Worm (Caenorhabditis elegans) whole organism, L2 larva: Measurements from ENCODE around the gene F49H12.3.

Experiments used
- C34F6.9 ChIP-seq: fragments of 150-350 bp; optimal IDR thresholded peaks from 2 replicates; lab custom pipeline; 2014; ENCODE audit warnings: missing biosample characterization, missing genetic modification characterization
- F13H6.1 ChIP-seq: sonication (generic microtip); optimal IDR thresholded peaks from 2 replicates; lab custom pipeline; 2016; ENCODE audit warnings: missing genetic modification characterization, missing compliant biosample characterization
- R02D3.7 ChIP-seq: fragments of 150-350 bp; optimal IDR thresholded peaks from 2 replicates; lab custom pipeline; 2014; ENCODE audit warnings: missing biosample characterization, missing genetic modification characterization
- Y55F3AM.14 ChIP-seq: fragments of 200-800 bp; sonication (Bioruptor generic); optimal IDR thresholded peaks from 2 replicates; lab custom pipeline; 2018; ENCODE audit warnings: mild to moderate bottlenecking, missing genetic modification characterization, missing compliant biosample characterization
- ZK546.5 ChIP-seq: sonication (generic microtip); optimal IDR thresholded peaks from 2 replicates; lab custom pipeline; 2017; ENCODE audit warnings: missing biosample characterization, missing genetic modification characterization
- alr-1 ChIP-seq: fragments of 150-350 bp; optimal IDR thresholded peaks from 2 replicates; lab custom pipeline; 2014; ENCODE audit warnings: missing biosample characterization, missing genetic modification characterization
- aly-2 ChIP-seq: fragments of 150-350 bp; optimal IDR thresholded peaks from 2 replicates; lab custom pipeline; 2014; ENCODE audit warnings: missing biosample characterization, missing genetic modification characterization
- ama-1 ChIP-seq: fragments of 150-350 bp; optimal IDR thresholded peaks from 2 replicates; lab custom pipeline; 2018; ENCODE audit warnings: inconsistent platforms
- blmp-1 ChIP-seq: sonication (generic microtip); optimal IDR thresholded peaks from 2 replicates; lab custom pipeline; 2017; ENCODE audit warnings: missing genetic modification characterization, mild to moderate bottlenecking, missing compliant biosample characterization, antibody characterized with exemption, moderate library complexity; ENCODE audit not compliant: insufficient read depth
- ceh-16 ChIP-seq: fragments of 150-350 bp; optimal IDR thresholded peaks from 2 replicates; lab custom pipeline; 2014; ENCODE audit warnings: missing biosample characterization, missing genetic modification characterization
- ceh-82 ChIP-seq: fragments of 150-350 bp; optimal IDR thresholded peaks from 2 replicates; lab custom pipeline; 2014; ENCODE audit warnings: missing biosample characterization, missing genetic modification characterization
- crh-2 ChIP-seq: sonication (generic microtip); optimal IDR thresholded peaks from 2 replicates; lab custom pipeline; 2017; ENCODE audit warnings: missing biosample characterization, missing genetic modification characterization
- dmd-4 ChIP-seq: sonication (generic microtip); optimal IDR thresholded peaks from 2 replicates; lab custom pipeline; 2017; ENCODE audit warnings: missing biosample characterization, missing genetic modification characterization
- egl-27 ChIP-seq: sonication (generic microtip); optimal IDR thresholded peaks from 3 replicates; lab custom pipeline; 2017; ENCODE audit warnings: missing biosample characterization, missing genetic modification reagents, missing genetic modification characterization
- elt-1 ChIP-seq: fragments of 150-350 bp; optimal IDR thresholded peaks from 2 replicates; lab custom pipeline; 2014; ENCODE audit warnings: missing biosample characterization, missing genetic modification characterization
- elt-3 ChIP-seq: sonication (generic microtip); optimal IDR thresholded peaks from 2 replicates; lab custom pipeline; 2017; ENCODE audit warnings: missing biosample characterization, missing genetic modification characterization
- fos-1 ChIP-seq: fragments of 150-350 bp; optimal IDR thresholded peaks from 2 replicates; lab custom pipeline; 2014; ENCODE audit warnings: missing biosample characterization, missing genetic modification characterization
- gmeb-1 ChIP-seq: fragments of 150-350 bp; optimal IDR thresholded peaks from 2 replicates; lab custom pipeline; 2014; ENCODE audit warnings: missing biosample characterization, missing genetic modification characterization
- lin-11 ChIP-seq: fragments of 150-350 bp; sonication (generic microtip); optimal IDR thresholded peaks from 2 replicates; lab custom pipeline; 2014; ENCODE audit warnings: missing biosample characterization, missing genetic modification characterization, inconsistent platforms, mixed read lengths
- lin-13 ChIP-seq: fragments of 150-350 bp; optimal IDR thresholded peaks from 2 replicates; lab custom pipeline; 2014; ENCODE audit warnings: missing biosample characterization, missing genetic modification reagents, missing genetic modification characterization
- lin-39 ChIP-seq: fragments of 150-350 bp; optimal IDR thresholded peaks from 2 replicates; lab custom pipeline; 2014; ENCODE audit warnings: missing biosample characterization, missing genetic modification reagents, missing genetic modification characterization
- lsy-2 ChIP-seq, 2 experiments: fragments of 150-350 bp in 1 of 2; sonication (generic microtip) in 1 of 2; optimal IDR thresholded peaks; 2 replicates each; lab custom pipeline; 2014 to 2017; ENCODE audit warnings: missing biosample characterization in 2 of 2, missing genetic modification characterization in 2 of 2
- mab-5 ChIP-seq: fragments of 150-350 bp; optimal IDR thresholded peaks from 2 replicates; lab custom pipeline; 2014; ENCODE audit warnings: missing biosample characterization, missing genetic modification characterization
- mbf-1 ChIP-seq: sonication (generic microtip); optimal IDR thresholded peaks from 2 replicates; lab custom pipeline; 2017; ENCODE audit warnings: missing biosample characterization, missing genetic modification characterization
- mdl-1 ChIP-seq, 2 experiments: fragments of 150-350 bp in 1 of 2; sonication (generic microtip) in 1 of 2; optimal IDR thresholded peaks; 2 replicates each; lab custom pipeline; 2017; ENCODE audit warnings: missing biosample characterization in 2 of 2, missing genetic modification characterization in 2 of 2
- nhr-10 ChIP-seq: sonication (generic microtip); optimal IDR thresholded peaks from 2 replicates; lab custom pipeline; 2017; ENCODE audit warnings: missing biosample characterization, missing genetic modification characterization
- nhr-11 ChIP-seq: fragments of 150-350 bp; optimal IDR thresholded peaks from 2 replicates; lab custom pipeline; 2014; ENCODE audit warnings: missing biosample characterization, missing genetic modification characterization
- nhr-12 ChIP-seq: fragments of 150-350 bp; optimal IDR thresholded peaks from 2 replicates; lab custom pipeline; 2014; ENCODE audit warnings: missing biosample characterization, missing genetic modification characterization
- nhr-129 ChIP-seq: fragments of 150-350 bp; optimal IDR thresholded peaks from 2 replicates; lab custom pipeline; 2014; ENCODE audit warnings: missing biosample characterization, missing genetic modification characterization
- nhr-21 ChIP-seq: fragments of 150-350 bp; optimal IDR thresholded peaks from 2 replicates; lab custom pipeline; 2014; ENCODE audit warnings: missing biosample characterization, missing genetic modification characterization
- nhr-23 ChIP-seq: fragments of 150-350 bp; optimal IDR thresholded peaks from 2 replicates; lab custom pipeline; 2014; ENCODE audit warnings: missing biosample characterization, missing genetic modification reagents, missing genetic modification characterization
- nhr-237 ChIP-seq: fragments of 150-350 bp; optimal IDR thresholded peaks from 2 replicates; lab custom pipeline; 2014; ENCODE audit warnings: missing biosample characterization, missing genetic modification characterization
- nhr-25 ChIP-seq: fragments of 150-350 bp; sonication (generic microtip); optimal IDR thresholded peaks from 3 replicates; lab custom pipeline; 2014; ENCODE audit warnings: missing biosample characterization, missing genetic modification characterization
- nhr-6 ChIP-seq: fragments of 150-350 bp; optimal IDR thresholded peaks from 2 replicates; lab custom pipeline; 2014; ENCODE audit warnings: missing biosample characterization, missing genetic modification characterization
- nhr-77 ChIP-seq: fragments of 150-350 bp; optimal IDR thresholded peaks from 2 replicates; lab custom pipeline; 2014; ENCODE audit warnings: missing biosample characterization, missing genetic modification characterization
- peb-1 ChIP-seq: fragments of 150-350 bp; optimal IDR thresholded peaks from 2 replicates; lab custom pipeline; 2014; ENCODE audit warnings: missing biosample characterization, missing genetic modification characterization
- sem-4 ChIP-seq: fragments of 150-350 bp; optimal IDR thresholded peaks from 2 replicates; lab custom pipeline; 2014; ENCODE audit warnings: missing biosample characterization, missing genetic modification reagents, missing genetic modification characterization
- skn-1 ChIP-seq: sonication (generic microtip); optimal IDR thresholded peaks from 2 replicates; lab custom pipeline; 2017; ENCODE audit warnings: missing biosample characterization, missing genetic modification characterization
- sma-3 ChIP-seq: sonication (generic microtip); optimal IDR thresholded peaks from 2 replicates; lab custom pipeline; 2016; ENCODE audit warnings: missing genetic modification reagents, missing genetic modification characterization, missing compliant biosample characterization
- sma-9 ChIP-seq, 2 experiments: fragments of 150-350 bp in 1 of 2; sonication (generic microtip) in 1 of 2; optimal IDR thresholded peaks; 2 replicates each; lab custom pipeline; 2014 to 2016; ENCODE audit warnings: missing genetic modification characterization in 2 of 2, mild to moderate bottlenecking in 1 of 2, missing biosample characterization in 1 of 2, missing compliant biosample characterization in 1 of 2, missing genetic modification reagents in 1 of 2, moderate library complexity in 1 of 2
- snpc-4 ChIP-seq: fragments of 150-350 bp; optimal IDR thresholded peaks from 2 replicates; lab custom pipeline; 2014; ENCODE audit warnings: missing biosample characterization, missing genetic modification characterization
- unc-39 ChIP-seq: fragments of 150-350 bp; optimal IDR thresholded peaks from 2 replicates; lab custom pipeline; 2014; ENCODE audit warnings: missing biosample characterization, missing genetic modification characterization
- unc-55 ChIP-seq: fragments of 150-350 bp; sonication (generic microtip); optimal IDR thresholded peaks from 3 replicates; lab custom pipeline; 2014; ENCODE audit warnings: missing biosample characterization, missing genetic modification reagents, missing genetic modification characterization
- unc-62 ChIP-seq: fragments of 150-350 bp; optimal IDR thresholded peaks from 2 replicates; lab custom pipeline; 2014; ENCODE audit warnings: missing biosample characterization, missing genetic modification reagents, missing genetic modification characterization
- zag-1 ChIP-seq: fragments of 150-350 bp; optimal IDR thresholded peaks from 2 replicates; lab custom pipeline; 2014; ENCODE audit warnings: missing biosample characterization, missing genetic modification characterization
- ztf-1 ChIP-seq: fragments of 200-800 bp; sonication (Bioruptor generic); conservative IDR thresholded peaks from 2 replicates; pipeline ENCODE4 v1.3.6; 2022; ENCODE audit warnings: missing genetic modification characterization, missing compliant biosample characterization
- ztf-11 ChIP-seq: sonication (generic microtip); optimal IDR thresholded peaks from 2 replicates; lab custom pipeline; 2017; ENCODE audit warnings: missing biosample characterization, missing genetic modification characterization
- ztf-4 ChIP-seq: fragments of 150-350 bp; optimal IDR thresholded peaks from 2 replicates; lab custom pipeline; 2014; ENCODE audit warnings: missing biosample characterization, missing genetic modification characterization

The F49H12.3 gene

DNA sequence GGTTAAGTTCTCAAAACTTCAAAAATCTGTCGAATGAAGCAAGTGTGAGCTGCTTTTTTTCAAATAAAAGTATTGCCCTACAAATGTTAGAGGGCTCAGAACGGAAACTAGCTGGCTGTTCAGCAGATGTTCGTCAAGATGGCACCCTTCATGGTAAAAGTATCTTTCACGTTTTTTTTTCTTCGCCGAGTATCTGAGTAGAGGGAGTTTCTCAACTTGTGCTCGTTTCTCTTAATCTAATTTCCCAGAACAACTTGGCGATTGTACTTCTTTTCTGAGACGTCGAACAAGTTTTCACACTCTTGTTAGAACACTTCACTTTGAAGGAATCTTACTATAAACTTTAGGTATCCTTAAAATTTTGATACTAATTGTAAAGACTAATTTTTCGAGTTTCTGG is 3.5 kb downstream of the F49H12.3 start:
- no peak for TF ChIP-seq peb-1 (tag; lab: Kevin White, UChicago)
- no peak for TF ChIP-seq elt-1 (tag; lab: Kevin White, UChicago)
- TF ChIP-seq sma-9 (GFP tag; optimal IDR thresholded peaks at IDR 0.05; lab: Kevin White, UChicago), result no peak
- no peak for TF ChIP-seq sma-9 (tag; optimal IDR thresholded peaks at IDR 0.05; lab: Kevin White, UChicago)
- no peak for TF ChIP-seq mab-5 (tag; lab: Kevin White, UChicago)
- TF ChIP-seq lin-11 (tag; lab: Kevin White, UChicago), result no peak
- TF ChIP-seq nhr-21 (tag; lab: Kevin White, UChicago), result no peak
- no peak for TF ChIP-seq elt-3 (tag; lab: Kevin White, UChicago)
- no peak for TF ChIP-seq nhr-11 (tag; lab: Kevin White, UChicago)
- no peak for TF ChIP-seq lin-13 (GFP tag; lab: Kevin White, UChicago)

DNA sequence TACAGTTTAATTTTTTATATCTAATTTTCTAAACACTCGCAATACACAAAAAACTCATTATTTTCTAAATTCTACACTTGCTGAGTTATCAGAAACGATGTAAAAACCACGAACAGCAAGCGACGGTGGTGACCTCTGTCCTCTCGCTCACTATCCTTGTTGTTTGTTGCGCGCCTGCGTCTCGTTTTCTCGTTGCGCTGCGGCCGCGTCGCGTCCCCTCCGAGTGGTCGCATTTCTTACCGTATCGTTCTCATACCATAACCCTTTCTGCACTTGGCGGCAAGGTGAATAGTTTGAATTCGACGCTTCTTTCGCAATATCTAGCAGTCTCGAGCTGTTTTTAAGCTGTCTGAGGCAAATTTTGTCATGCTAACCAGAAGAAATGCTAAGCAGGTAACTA is 5.3 kb downstream of the F49H12.3 start, which contains the start of gene lsy-2:
TSS of gene lsy-2 (plus strand) at position 271 of the 400 bp plus-strand sequence.
- no peak for TF ChIP-seq snpc-4
- no peak for TF ChIP-seq unc-39
- peak; percentile 41 for TF ChIP-seq nhr-21 (tag; lab: Kevin White, UChicago)
- peak; percentile 61 for TF ChIP-seq gmeb-1 (tag; lab: Kevin White, UChicago)
- TF ChIP-seq nhr-129 (tag; lab: Kevin White, UChicago), result peak; percentile 60
- TF ChIP-seq lsy-2 (tag; optimal IDR thresholded peaks at IDR 0.05; lab: Kevin White, UChicago), result no peak
- TF ChIP-seq sma-3 (GFP tag; lab: Kevin White, UChicago), result peak; percentile 46
- TF ChIP-seq nhr-237, result no peak
- peak; percentile 29 for TF ChIP-seq blmp-1 (tag; lab: Kevin White, UChicago)
- no peak for TF ChIP-seq lin-39
- TF ChIP-seq fos-1 (tag; lab: Kevin White, UChicago), result peak; percentile 31
- TF ChIP-seq lin-11 (tag; lab: Kevin White, UChicago), result peak; percentile 22
- no peak for TF ChIP-seq R02D3.7 (tag; lab: Kevin White, UChicago)
- TF ChIP-seq nhr-11 (tag; lab: Kevin White, UChicago), result no peak
- TF ChIP-seq ZK546.5, result no peak
- TF ChIP-seq nhr-77 (tag; lab: Kevin White, UChicago), result no peak
- TF ChIP-seq nhr-6 (tag; lab: Kevin White, UChicago), result no peak
- no peak for TF ChIP-seq ztf-4
- no peak for TF ChIP-seq ama-1 (lab: Kevin White, UChicago)
- TF ChIP-seq ztf-1, result no peak
- TF ChIP-seq C34F6.9, result peak; percentile 42
- TF ChIP-seq ceh-82, result no peak
- no peak for TF ChIP-seq aly-2 (tag; lab: Kevin White, UChicago)
- TF ChIP-seq sma-9 (GFP tag; optimal IDR thresholded peaks at IDR 0.05; lab: Kevin White, UChicago), result no peak
- TF ChIP-seq sma-9 (tag; optimal IDR thresholded peaks at IDR 0.05; lab: Kevin White, UChicago), result no peak
- no peak for TF ChIP-seq elt-3 (tag; lab: Kevin White, UChicago)
- peak; percentile 25 for TF ChIP-seq crh-2
- TF ChIP-seq ztf-11 (tag; lab: Kevin White, UChicago), result no peak
- TF ChIP-seq ceh-16 (tag; lab: Kevin White, UChicago), result no peak
- TF ChIP-seq mbf-1 (tag; lab: Kevin White, UChicago), result no peak
- TF ChIP-seq nhr-10 (tag; lab: Kevin White, UChicago), result no peak
- peak; percentile 33 for TF ChIP-seq unc-55
- TF ChIP-seq peb-1 (tag; lab: Kevin White, UChicago), result no peak
- no peak for TF ChIP-seq egl-27 (tag; lab: Kevin White, UChicago)
- TF ChIP-seq Y55F3AM.14, result no peak
- peak; percentile 38 for TF ChIP-seq lin-13 (GFP tag; lab: Kevin White, UChicago)
- no peak for TF ChIP-seq skn-1 (tag; lab: Kevin White, UChicago)
- no peak for TF ChIP-seq alr-1 (tag; lab: Kevin White, UChicago)
- peak; percentile 12 for TF ChIP-seq sem-4 (tag; lab: Kevin White, UChicago)
- peak; percentile 68 for TF ChIP-seq nhr-25 (tag; lab: Kevin White, UChicago)
- TF ChIP-seq elt-1 (tag; lab: Kevin White, UChicago), result no peak
- TF ChIP-seq nhr-12 (tag; lab: Kevin White, UChicago), result no peak
- no peak for TF ChIP-seq mab-5 (tag; lab: Kevin White, UChicago)
- no peak for TF ChIP-seq unc-62 (GFP tag; lab: Kevin White, UChicago)
- TF ChIP-seq mdl-1 (tag; optimal IDR thresholded peaks at IDR 0.05; lab: Kevin White, UChicago), result no peak
- no peak for TF ChIP-seq zag-1 (tag; lab: Kevin White, UChicago)
- no peak for TF ChIP-seq dmd-4 (tag; lab: Kevin White, UChicago)
- TF ChIP-seq F13H6.1, result peak; percentile 31
- no peak for TF ChIP-seq nhr-23 (tag; lab: Kevin White, UChicago)
